Worm (Caenorhabditis elegans): ENCODE data around the gene Y25C1A.2.
"Not testable (repeated sequence)": the region's sequence is repeated elsewhere in the genome, so short reads cannot be mapped to it uniquely, and the experiment has no call there.

Y25C1A.2 gene

DNA sequence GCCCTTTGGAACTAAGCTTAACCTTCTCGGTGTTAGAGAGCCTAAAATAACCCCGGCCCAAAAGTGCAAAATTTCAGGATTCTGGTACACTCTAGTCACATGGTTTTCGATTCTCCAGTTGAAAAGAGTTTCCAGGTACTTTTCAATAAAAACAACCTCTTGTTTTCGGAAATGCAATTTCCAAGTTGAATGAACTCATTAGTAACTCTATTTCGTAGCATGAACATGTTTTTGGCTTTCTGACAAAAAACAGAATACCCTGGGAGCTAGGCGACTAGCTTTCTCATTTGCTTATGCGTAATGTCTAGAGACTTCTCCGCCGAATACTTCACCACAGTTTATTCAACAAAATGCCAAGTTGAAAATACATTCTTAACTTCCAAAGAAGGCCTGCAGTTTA is 10.8 kb downstream of the Y25C1A.2 start, which contains the start of gene srh-71:
Gene srh-71 (plus strand): TSS at position 301 of the 400 bp plus-strand sequence.
- TF ChIP-seq W03F9.2 (tag; optimal IDR thresholded peaks at IDR 0.05) (no peak), dao-5 (tag; optimal IDR thresholded peaks at IDR 0.05) (no peak), him-1 (tag; optimal IDR thresholded peaks at IDR 0.05) (no peak)

DNA sequence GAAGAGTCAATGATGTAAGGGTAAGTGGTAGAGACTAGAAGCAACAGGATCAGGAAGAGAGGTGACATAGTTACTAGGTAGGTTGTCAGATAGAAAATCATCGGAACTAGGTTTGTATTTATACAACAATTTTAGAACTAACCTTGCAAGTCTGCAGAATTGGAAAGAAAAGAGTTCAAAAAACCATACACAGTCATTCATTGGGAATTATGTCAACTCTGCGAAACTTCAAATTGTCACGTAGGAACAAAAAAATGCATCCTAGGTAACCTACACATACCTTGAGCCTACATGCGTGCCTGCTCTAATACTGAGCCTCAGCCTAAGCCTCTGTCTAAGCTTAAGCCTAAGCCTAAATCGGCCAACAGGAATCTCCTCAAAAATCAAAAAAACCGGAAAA is 13.9 kb downstream of the Y25C1A.2 start, which contains the start of gene ins-19:
Gene ins-19 (minus strand): TSS at position 101 of the 400 bp plus-strand sequence.
- no peak for TF ChIP-seq dao-5 (tag; optimal IDR thresholded peaks at IDR 0.05)
- TF ChIP-seq W03F9.2 (tag; optimal IDR thresholded peaks at IDR 0.05) = no peak
- TF ChIP-seq him-1 (tag; optimal IDR thresholded peaks at IDR 0.05) = no peak

DNA sequence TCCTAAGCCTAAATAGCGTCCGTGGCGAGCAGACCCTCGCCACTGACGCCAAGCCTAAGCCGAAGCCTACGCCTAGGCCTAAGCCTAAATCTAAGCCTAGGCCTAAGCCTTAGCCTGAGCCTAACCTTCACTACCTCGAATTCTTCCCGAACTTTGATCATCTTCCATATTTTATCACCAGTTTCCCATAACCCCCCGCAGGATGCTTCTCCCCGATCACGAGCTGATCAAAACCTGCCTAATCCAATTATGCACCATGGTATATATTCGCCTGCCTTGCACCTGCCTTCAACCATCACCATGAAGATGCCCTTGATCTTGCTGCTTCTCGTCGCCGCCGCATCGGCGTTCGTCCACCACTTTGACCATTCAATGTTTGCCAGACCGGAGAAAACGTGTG is 14.3 kb downstream of the Y25C1A.2 start, which contains the start of gene ins-31:
Gene ins-31 (plus strand): TSS at position 301 of the 400 bp plus-strand sequence.
- TF ChIP-seq him-1, W03F9.2, dao-5 (tag; optimal IDR thresholded peaks at IDR 0.05): not testable (repeated sequence)

DNA sequence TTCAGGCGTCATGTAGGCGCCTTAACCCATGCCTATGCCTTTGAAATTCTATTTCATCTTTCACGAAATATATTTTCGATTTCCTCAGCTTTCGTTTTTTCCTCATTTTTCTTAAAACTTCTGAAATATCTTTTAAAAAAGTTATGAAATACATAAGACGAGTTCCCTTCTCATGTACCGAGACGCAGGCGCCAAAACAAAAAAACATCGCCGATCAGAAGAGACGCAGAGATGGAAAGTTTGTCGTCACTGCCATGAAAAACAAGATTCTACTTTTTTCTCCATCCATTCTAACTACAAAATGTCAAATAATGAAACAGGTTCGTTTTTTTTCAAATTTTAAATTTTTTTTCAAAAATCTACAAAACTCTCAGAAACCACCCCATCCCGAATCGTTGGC is 16.6 kb downstream of the Y25C1A.2 start, which contains the start of gene chil-24:
Gene chil-24 (plus strand): TSS at position 156 of the 400 bp plus-strand sequence.
- TF ChIP-seq dao-5 (tag; optimal IDR thresholded peaks at IDR 0.05) (no peak), W03F9.2 (tag; optimal IDR thresholded peaks at IDR 0.05) (no peak), him-1 (tag; optimal IDR thresholded peaks at IDR 0.05) (no peak)

DNA sequence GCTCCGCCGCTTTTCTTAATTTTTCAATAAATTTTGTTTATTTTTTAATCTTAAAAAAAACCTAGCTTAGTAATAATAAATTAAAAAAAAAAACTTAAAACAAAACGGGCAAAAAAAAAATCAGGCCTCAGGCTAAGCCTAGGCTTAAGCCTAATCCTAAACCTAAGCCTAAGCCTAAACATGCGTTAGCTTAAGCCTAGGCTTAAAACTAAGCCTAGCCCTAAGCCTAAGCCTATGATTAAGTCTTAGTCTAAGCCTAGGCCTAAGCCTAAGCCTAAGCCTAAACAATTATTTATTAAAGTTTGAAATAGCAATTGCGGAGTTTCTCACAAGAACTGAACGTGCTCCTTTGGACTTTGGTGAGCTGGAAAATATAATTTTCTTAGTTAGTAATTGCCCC is 22.9 kb downstream of the Y25C1A.2 start:
- TF ChIP-seq W03F9.2 (tag; optimal IDR thresholded peaks at IDR 0.05) (no peak), dao-5 (tag; optimal IDR thresholded peaks at IDR 0.05) (no peak), him-1 (tag; optimal IDR thresholded peaks at IDR 0.05) (no peak)

DNA sequence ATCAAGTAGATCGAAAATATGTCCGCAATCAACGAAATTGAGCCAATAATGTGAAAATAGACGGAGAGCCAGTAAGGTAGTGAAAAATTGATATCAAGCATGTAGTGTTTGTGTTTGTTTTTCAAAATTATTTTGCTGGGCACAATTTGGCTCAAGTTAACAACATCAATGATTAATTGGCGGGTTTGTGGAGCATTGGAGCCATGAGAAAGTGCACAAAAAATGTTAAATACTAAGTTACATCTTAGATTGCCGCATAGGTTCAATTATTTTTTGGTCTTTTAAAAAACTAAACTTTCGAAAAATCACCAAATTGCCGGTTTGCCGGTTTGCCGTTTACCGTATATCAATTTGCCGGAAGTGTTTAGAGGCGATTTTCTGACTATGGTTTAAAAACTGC is 25.4 kb downstream of the Y25C1A.2 start, which contains the start of gene sri-54:
Gene sri-54 (minus strand): TSS at position 101 of the 400 bp plus-strand sequence.
- TF ChIP-seq W03F9.2 (tag; optimal IDR thresholded peaks at IDR 0.05) (no peak), dao-5 (tag; optimal IDR thresholded peaks at IDR 0.05) (no peak), him-1 (tag; optimal IDR thresholded peaks at IDR 0.05) (no peak)

DNA sequence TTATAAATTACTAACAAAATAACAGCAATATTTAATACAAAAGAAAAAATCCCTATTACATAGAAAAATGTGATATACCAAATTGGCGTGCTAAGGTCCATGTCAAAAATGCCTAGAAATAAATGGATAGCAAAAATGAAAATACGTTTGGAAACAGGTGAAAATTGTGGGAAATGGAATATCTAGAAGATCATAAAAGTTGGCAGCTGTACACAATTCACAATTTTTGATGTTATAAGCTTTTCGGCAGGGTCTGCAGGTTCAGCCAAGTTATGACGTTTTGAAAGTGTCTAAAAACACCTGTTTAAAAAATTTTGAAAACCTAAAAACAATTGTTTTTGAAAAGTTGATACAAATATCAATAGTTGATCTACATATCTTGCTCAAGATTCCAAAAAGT is 30.4 kb downstream of the Y25C1A.2 start, which contains the start of gene sri-42:
Gene sri-42 (minus strand): TSS at position 101 of the 400 bp plus-strand sequence.
- not testable (repeated sequence) for TF ChIP-seq him-1, dao-5, W03F9.2 (tag; optimal IDR thresholded peaks at IDR 0.05)

DNA sequence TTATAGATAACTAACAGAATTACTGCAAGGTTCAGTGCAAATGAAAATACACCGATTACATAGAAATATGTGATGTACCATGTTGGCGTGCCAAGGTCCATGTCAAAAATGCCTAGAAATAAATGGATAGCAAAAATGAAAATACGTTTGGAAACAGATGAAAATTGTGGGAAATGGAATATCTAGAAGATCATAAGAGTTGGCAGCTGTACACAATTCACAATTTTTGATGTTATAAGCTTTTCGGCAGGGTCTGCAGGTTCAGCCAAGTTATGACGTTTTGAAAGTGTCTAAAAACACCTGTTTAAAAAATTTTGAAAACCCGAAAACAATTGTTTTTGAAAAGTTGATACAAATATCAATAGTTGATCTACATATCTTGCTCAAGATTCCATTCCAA is 32.1 kb downstream of the Y25C1A.2 start, which contains the start of gene sri-43:
Gene sri-43 (minus strand): TSS at position 101 of the 400 bp plus-strand sequence.
- TF ChIP-seq W03F9.2, dao-5, him-1 (tag; optimal IDR thresholded peaks at IDR 0.05): not testable (repeated sequence)

DNA sequence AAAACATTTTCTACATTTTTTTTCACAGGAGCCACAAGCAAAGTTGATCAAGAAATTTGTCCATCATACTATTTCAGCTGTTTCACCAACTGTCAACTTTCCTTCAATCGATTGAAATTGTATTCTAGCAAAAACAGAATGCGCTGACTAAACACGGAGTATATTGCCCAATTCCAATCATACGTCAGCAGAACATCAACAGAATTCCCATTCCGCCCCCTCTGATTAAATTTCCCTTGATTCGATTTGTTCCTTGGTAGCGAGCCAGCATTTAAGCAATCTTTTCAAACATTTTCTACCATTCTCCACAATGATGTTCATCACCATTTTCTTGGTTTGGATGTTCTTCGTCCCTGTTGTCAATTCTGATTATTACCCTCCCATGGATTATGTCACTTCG is 33.4 kb downstream of the Y25C1A.2 start, which contains the start of gene T10D4.15:
Gene T10D4.15 (plus strand): TSS at position 301 of the 400 bp plus-strand sequence.
- TF ChIP-seq W03F9.2 (tag; optimal IDR thresholded peaks at IDR 0.05) (no peak), dao-5 (tag; optimal IDR thresholded peaks at IDR 0.05) (no peak), him-1 (tag; optimal IDR thresholded peaks at IDR 0.05) (no peak)

DNA sequence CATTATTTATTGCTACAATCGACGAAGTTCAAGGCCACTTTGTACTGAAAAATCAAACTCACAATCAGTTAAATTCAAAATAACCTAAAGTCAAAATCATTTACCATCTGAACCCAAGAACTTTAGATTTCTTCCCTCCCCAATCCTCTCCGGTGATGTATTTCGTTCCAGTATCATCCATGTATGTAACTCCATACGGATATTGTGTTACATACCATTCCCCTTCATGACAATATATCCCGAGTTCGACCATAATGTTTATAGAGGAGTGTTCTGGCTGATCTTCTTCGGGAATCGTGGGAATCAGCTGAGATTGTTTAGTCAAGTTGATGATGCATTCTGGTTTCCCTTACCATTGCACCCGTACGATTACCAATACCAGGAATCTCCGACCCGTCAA is 36.0 kb downstream of the Y25C1A.2 start:
- no peak for TF ChIP-seq W03F9.2 (tag; optimal IDR thresholded peaks at IDR 0.05)
- TF ChIP-seq him-1 (tag; optimal IDR thresholded peaks at IDR 0.05) = no peak
- no peak for TF ChIP-seq dao-5 (tag; optimal IDR thresholded peaks at IDR 0.05)

DNA sequence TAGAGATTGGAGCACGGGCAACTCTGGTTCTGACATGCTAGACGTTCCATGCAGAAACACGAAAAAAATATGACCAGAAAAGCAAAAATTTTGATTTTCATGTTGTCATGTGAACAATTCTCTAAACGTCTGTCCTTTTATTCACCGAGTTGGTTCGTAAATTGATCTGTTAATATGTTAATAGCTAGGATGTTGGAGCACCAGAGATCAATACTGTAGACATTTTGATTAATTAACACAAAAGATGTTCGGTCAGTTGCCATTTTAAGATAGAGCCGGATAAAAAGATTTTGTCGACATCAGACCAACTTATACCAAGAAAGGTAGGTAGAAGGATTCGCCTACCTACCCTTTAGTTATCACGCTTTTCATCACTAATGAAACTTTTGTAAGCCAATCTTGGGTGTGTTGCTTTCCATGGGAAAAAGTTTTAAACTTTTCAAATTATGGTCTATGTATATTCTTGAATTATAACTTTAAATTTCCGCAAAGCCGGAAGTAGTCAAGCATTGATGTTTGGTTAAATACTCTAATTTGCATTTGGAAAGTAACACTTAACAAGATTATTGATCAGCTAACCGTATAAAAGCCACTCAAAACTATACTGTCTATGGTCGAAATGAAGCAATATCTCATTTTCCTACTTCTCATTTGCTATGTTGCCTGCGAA is 37.2 kb downstream of the Y25C1A.2 start, which contains the start of the genes T10D4.11 and T10D4.1:
Gene T10D4.11 (minus strand): TSS at position 101 of the 670 bp plus-strand sequence.
Gene T10D4.1 (plus strand): TSS at position 620 of the 670 bp plus-strand sequence.
- no peak for TF ChIP-seq dao-5 (tag; optimal IDR thresholded peaks at IDR 0.05)
- TF ChIP-seq W03F9.2 (tag; optimal IDR thresholded peaks at IDR 0.05) = no peak
- TF ChIP-seq him-1 (tag; optimal IDR thresholded peaks at IDR 0.05) = no peak

DNA sequence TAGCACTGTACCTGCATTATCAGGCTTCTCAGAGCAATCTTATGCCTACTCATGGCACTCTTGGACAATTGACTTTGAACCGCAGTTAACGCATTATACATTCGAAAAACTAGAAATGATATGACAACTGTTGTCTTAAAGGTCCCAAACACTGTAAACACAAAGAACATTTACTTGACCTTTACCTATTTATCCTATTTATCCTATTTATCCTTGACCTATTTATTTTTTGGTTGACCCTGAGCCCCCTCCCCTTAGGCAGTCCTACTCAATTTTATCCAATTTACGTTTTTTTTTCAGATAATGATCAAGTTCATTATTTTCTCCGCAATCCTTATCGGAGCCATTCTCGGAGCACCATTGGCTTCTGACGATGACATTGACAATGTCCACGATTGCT is 39.2 kb downstream of the Y25C1A.2 start, which contains the start of the genes T10D4.14 and T10D4.19:
Gene T10D4.14 (minus strand): TSS at position 101 of the 400 bp plus-strand sequence.
Gene T10D4.19 (plus strand): TSS at position 304 of the 400 bp plus-strand sequence.
- TF ChIP-seq W03F9.2 (tag; optimal IDR thresholded peaks at IDR 0.05) (no peak), him-1 (tag; optimal IDR thresholded peaks at IDR 0.05) (no peak), dao-5 (tag; optimal IDR thresholded peaks at IDR 0.05) (no peak)

DNA sequence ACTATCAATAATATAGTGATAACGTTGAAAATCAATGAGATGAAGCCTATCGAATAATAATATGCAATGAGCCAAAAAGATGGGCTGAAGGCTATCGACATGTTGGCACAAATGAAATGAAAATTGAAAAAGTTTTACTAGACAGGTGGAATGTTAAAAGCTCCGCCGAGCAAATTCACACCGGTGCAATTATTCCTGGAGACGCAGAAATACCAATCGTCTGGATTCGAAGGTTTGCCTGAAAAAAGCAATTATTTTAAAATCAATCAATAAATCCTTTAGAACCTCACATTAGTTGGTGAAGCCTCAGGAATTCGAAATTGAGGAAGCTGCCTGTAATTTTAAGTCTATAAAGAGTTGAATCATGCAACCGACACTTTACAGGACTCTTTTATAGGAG is 42.0 kb downstream of the Y25C1A.2 start, which contains the start of gene sri-32:
Gene sri-32 (minus strand): TSS at position 101 of the 400 bp plus-strand sequence.
- TF ChIP-seq W03F9.2 (tag; optimal IDR thresholded peaks at IDR 0.05) = no peak
- no peak for TF ChIP-seq dao-5 (tag; optimal IDR thresholded peaks at IDR 0.05)
- no peak for TF ChIP-seq him-1 (tag; optimal IDR thresholded peaks at IDR 0.05)

DNA sequence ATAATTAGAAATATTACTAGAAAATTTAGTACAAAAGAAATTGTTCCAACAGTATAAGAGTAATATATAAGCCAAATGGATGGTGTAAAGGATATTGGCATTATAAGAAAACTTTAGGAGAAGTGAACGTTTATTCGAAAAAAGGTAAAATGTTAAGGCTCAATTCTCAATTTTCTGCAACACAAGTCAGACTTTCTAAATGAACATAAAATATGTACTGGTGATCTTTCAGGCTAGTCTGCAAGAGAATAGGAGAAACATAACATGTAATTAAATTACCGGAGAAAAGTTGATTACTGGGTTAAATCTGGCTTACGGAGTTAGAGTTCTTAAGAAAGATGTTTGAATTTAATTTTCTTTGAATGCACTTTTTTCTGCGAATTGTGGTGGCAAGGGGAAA is 44.3 kb downstream of the Y25C1A.2 start, which contains the start of gene sri-33:
Gene sri-33 (minus strand): TSS at position 101 of the 400 bp plus-strand sequence.
- no peak for TF ChIP-seq him-1 (tag; optimal IDR thresholded peaks at IDR 0.05)
- no peak for TF ChIP-seq dao-5 (tag; optimal IDR thresholded peaks at IDR 0.05)
- no peak for TF ChIP-seq W03F9.2 (tag; optimal IDR thresholded peaks at IDR 0.05)
